Worm (Caenorhabditis elegans): Measurements from ENCODE around the gene ZC262.2.

- no peak for TF ChIP-seq ceh-31 (tag; optimal IDR thresholded peaks at IDR 0.05)
- TF ChIP-seq ceh-9 (tag; optimal IDR thresholded peaks at IDR 0.05), result no peak
- no peak for TF ChIP-seq nhr-11 (tag; optimal IDR thresholded peaks at IDR 0.05)
Observed at ce11 chrIII:8303440-8303839, 28.4 kb upstream of the ZC262.2 start.

Data from whole organism, late embryonic.